Fruit fly (Drosophila melanogaster) whole organism, embryonic: ENCODE data around the gene CG43678.

Experiments
- Awh ChIP-seq: fragments of 200-800 bp; sonication (Bioruptor generic); IDR thresholded peaks from 2 replicates; pipeline ENCODE4, ENCODE4 v1.3.6; 2022; ENCODE audit warnings: missing biosample characterization, missing genetic modification characterization
- Bdp1 ChIP-seq: fragments of 200-800 bp; sonication (Bioruptor generic); optimal IDR thresholded peaks from 3 replicates; lab custom pipeline; 2016; ENCODE audit warnings: missing biosample characterization, missing genetic modification characterization
- CG10147 ChIP-seq: fragments of 200-800 bp; sonication (Bioruptor generic); optimal IDR thresholded peaks from 2 replicates; lab custom pipeline; 2019; ENCODE audit warnings: missing biosample characterization, mild to moderate bottlenecking, missing genetic modification characterization, moderate library complexity
- CG10565 ChIP-seq: fragments of 200-800 bp; sonication (Bioruptor generic); optimal IDR thresholded peaks from 3 replicates; lab custom pipeline; 2016; ENCODE audit warnings: missing biosample characterization, mild to moderate bottlenecking, missing genetic modification characterization
- CG11085 ChIP-seq: fragments of 200-800 bp; sonication (Bioruptor generic); IDR thresholded peaks from 2 replicates; pipeline ENCODE4 v1.3.6; 2022; ENCODE audit warnings: missing biosample characterization, missing genetic modification characterization
- CG11456 ChIP-seq: fragments of 200-800 bp; sonication (Bioruptor generic); IDR thresholded peaks from 3 replicates; pipeline ENCODE4 v1.3.6; 2022; ENCODE audit warnings: missing biosample characterization, missing genetic modification characterization
- CG12071 ChIP-seq: fragments of 200-800 bp; sonication (Bioruptor generic); optimal IDR thresholded peaks from 3 replicates; lab custom pipeline; 2018; ENCODE audit warnings: missing biosample characterization, mild to moderate bottlenecking, missing genetic modification characterization
- CG1233 ChIP-seq: fragments of 200-800 bp; sonication (Bioruptor generic); optimal IDR thresholded peaks from 4 replicates; lab custom pipeline; 2018; ENCODE audit warnings: missing biosample characterization, mild to moderate bottlenecking, missing genetic modification characterization
- CG13296 ChIP-seq: fragments of 200-800 bp; sonication (Bioruptor generic); optimal IDR thresholded peaks from 3 replicates; lab custom pipeline; 2018; ENCODE audit warnings: missing biosample characterization, mild to moderate bottlenecking, missing genetic modification characterization
- CG14667 ChIP-seq: fragments of 200-800 bp; sonication (Bioruptor generic); IDR thresholded peaks from 2 replicates; pipeline ENCODE4 v1.3.6; 2022; ENCODE audit warnings: missing biosample characterization, missing genetic modification characterization
- CG15269 ChIP-seq: fragments of 200-800 bp; sonication (Bioruptor generic); optimal IDR thresholded peaks from 2 replicates; lab custom pipeline; 2018; ENCODE audit warnings: missing biosample characterization, mild to moderate bottlenecking, missing genetic modification characterization, moderate library complexity
- CG1602 ChIP-seq: fragments of 200-800 bp; sonication (Bioruptor generic); optimal IDR thresholded peaks from 3 replicates; lab custom pipeline; 2016; ENCODE audit warnings: missing biosample characterization, missing genetic modification characterization
- CG1647 ChIP-seq: fragments of 200-800 bp; sonication (Bioruptor generic); optimal IDR thresholded peaks from 3 replicates; lab custom pipeline; 2016; ENCODE audit warnings: missing biosample characterization, missing genetic modification characterization
- CG16813 ChIP-seq: fragments of 200-800 bp; sonication (Bioruptor generic); IDR thresholded peaks from 3 replicates; pipeline ENCODE4 v1.3.6; 2022; ENCODE audit warnings: missing biosample characterization, missing genetic modification characterization; ENCODE audit not compliant: partially characterized antibody
- CG18011 ChIP-seq: fragments of 200-800 bp; sonication (Bioruptor generic); optimal IDR thresholded peaks from 2 replicates; lab custom pipeline; 2017; ENCODE audit warnings: missing biosample characterization, missing genetic modification characterization, mild to moderate bottlenecking, moderate library complexity, missing genotype
- CG18476 ChIP-seq: fragments of 200-800 bp; sonication (Bioruptor generic); optimal IDR thresholded peaks from 2 replicates; lab custom pipeline; 2016; ENCODE audit warnings: missing biosample characterization, mild to moderate bottlenecking, missing genetic modification characterization
- CG34422 ChIP-seq: fragments of 200-800 bp; sonication (Bioruptor generic); IDR thresholded peaks from 3 replicates; pipeline ENCODE4 v1.3.6; 2022; ENCODE audit warnings: missing biosample characterization, missing genetic modification characterization
- CG3726 ChIP-seq: fragments of 200-800 bp; sonication (Bioruptor generic); IDR thresholded peaks from 3 replicates; pipeline ENCODE4, ENCODE4 v1.3.6; 2022; ENCODE audit warnings: missing biosample characterization, missing genetic modification characterization
- CG4282 ChIP-seq: fragments of 200-800 bp; sonication (Bioruptor generic); optimal IDR thresholded peaks from 2 replicates; lab custom pipeline; 2016; ENCODE audit warnings: missing biosample characterization, missing genetic modification characterization
- CG4617 ChIP-seq: fragments of 200-800 bp; sonication (Bioruptor generic); optimal IDR thresholded peaks from 3 replicates; lab custom pipeline; 2016; ENCODE audit warnings: missing biosample characterization, missing genetic modification characterization, borderline replicate concordance
- CG7357 ChIP-seq: fragments of 200-800 bp; sonication (Bioruptor generic); IDR thresholded peaks from 3 replicates; pipeline ENCODE4 v1.3.6; 2022; ENCODE audit warnings: missing biosample characterization, missing genetic modification characterization
- CG7372 ChIP-seq: fragments of 200-800 bp; sonication (Bioruptor generic); IDR thresholded peaks from 2 replicates; pipeline ENCODE4 v1.3.6; 2022; ENCODE audit warnings: missing biosample characterization, missing genetic modification characterization
- Dip3 ChIP-seq: fragments of 200-800 bp; sonication (Bioruptor generic); optimal IDR thresholded peaks from 3 replicates; lab custom pipeline; 2016; ENCODE audit warnings: missing biosample characterization, missing genetic modification characterization
- Dp ChIP-seq: fragments of 200-800 bp; sonication (Bioruptor generic); optimal IDR thresholded peaks from 2 replicates; lab custom pipeline; 2018; ENCODE audit warnings: missing biosample characterization, mild to moderate bottlenecking, missing genetic modification characterization, moderate library complexity
- Gug ChIP-seq: fragments of 200-800 bp; sonication (Bioruptor generic); IDR thresholded peaks from 4 replicates; pipeline ENCODE4 v1.3.6; 2022; ENCODE audit warnings: missing biosample characterization, missing genetic modification characterization
- H15 ChIP-seq: fragments of 200-800 bp; sonication (Bioruptor generic); IDR thresholded peaks from 3 replicates; pipeline ENCODE4 v1.3.6; 2022; ENCODE audit warnings: missing biosample characterization, missing genetic modification characterization
- HLHmδ ChIP-seq: fragments of 200-800 bp; sonication (Bioruptor generic); optimal IDR thresholded peaks from 2 replicates; lab custom pipeline; 2018; ENCODE audit warnings: missing biosample characterization, mild to moderate bottlenecking, missing genetic modification characterization, moderate library complexity
- Lpt ChIP-seq: fragments of >200 bp; optimal IDR thresholded peaks from 2 replicates; lab custom pipeline; 2018; ENCODE audit warnings: missing biosample characterization, missing genetic modification characterization
- NK7.1 ChIP-seq: fragments of 200-800 bp; sonication (Bioruptor generic); optimal IDR thresholded peaks from 3 replicates; lab custom pipeline; 2016; ENCODE audit warnings: missing biosample characterization, missing genetic modification characterization
- Optix ChIP-seq: fragments of 200-800 bp; sonication (Bioruptor generic); IDR thresholded peaks from 3 replicates; pipeline ENCODE4 v1.3.6; 2022; ENCODE audit warnings: missing biosample characterization, missing genetic modification characterization
- Pdp1 ChIP-seq, 2 experiments: fragments of 200-800 bp; sonication (Bioruptor generic); optimal IDR thresholded peaks; 3 replicates each; lab custom pipeline; 2016; ENCODE audit warnings: missing biosample characterization in 2 of 2, missing genetic modification characterization in 2 of 2, mild to moderate bottlenecking in 1 of 2, moderate library complexity in 1 of 2
- Ptx1 ChIP-seq: fragments of 200-800 bp; sonication (Bioruptor generic); IDR thresholded peaks from 2 replicates; pipeline ENCODE4 v1.3.6; 2022; ENCODE audit warnings: missing biosample characterization, missing genetic modification characterization
- Side ChIP-seq: fragments of 200-800 bp; sonication (Bioruptor generic); optimal IDR thresholded peaks from 2 replicates; lab custom pipeline; 2016; ENCODE audit warnings: missing biosample characterization, missing genetic modification characterization
- Sry-δ ChIP-seq: fragments of 200-800 bp; sonication (Bioruptor generic); optimal IDR thresholded peaks from 2 replicates; lab custom pipeline; 2016; ENCODE audit warnings: missing biosample characterization, missing genetic modification characterization
- Tbp ChIP-seq: fragments of >200 bp; optimal IDR thresholded peaks from 2 replicates; lab custom pipeline; 2018; ENCODE audit warnings: missing biosample characterization, missing genetic modification characterization
- amos ChIP-seq: fragments of 200-800 bp; sonication (Bioruptor generic); IDR thresholded peaks from 2 replicates; pipeline ENCODE4 v1.3.6; 2022; ENCODE audit warnings: missing biosample characterization, missing genetic modification characterization; ENCODE audit not compliant: partially characterized antibody
- bab2 ChIP-seq: fragments of 200-800 bp; sonication (Bioruptor generic); optimal IDR thresholded peaks from 2 replicates; lab custom pipeline; 2016; ENCODE audit warnings: missing biosample characterization, missing genetic modification characterization
- cg ChIP-seq: fragments of 200-800 bp; sonication (Bioruptor generic); optimal IDR thresholded peaks from 3 replicates; lab custom pipeline; 2019; ENCODE audit warnings: missing biosample characterization, mild to moderate bottlenecking, missing genetic modification characterization, moderate library complexity
- chn ChIP-seq: fragments of 200-800 bp; sonication (Bioruptor generic); optimal IDR thresholded peaks from 2 replicates; lab custom pipeline; 2016; ENCODE audit warnings: missing biosample characterization, missing genetic modification characterization
- dysf ChIP-seq: fragments of 200-800 bp; sonication (Bioruptor generic); IDR thresholded peaks from 3 replicates; pipeline ENCODE4 v1.3.6; 2022; ENCODE audit warnings: missing biosample characterization, missing genetic modification characterization
- esg ChIP-seq: fragments of 200-800 bp; sonication (Bioruptor generic); conservative IDR thresholded peaks from 2 replicates; pipeline ENCODE4 v1.3.6; 2022; ENCODE audit warnings: missing biosample characterization, missing genetic modification characterization
- h ChIP-seq: fragments of >200 bp; optimal IDR thresholded peaks from 2 replicates; lab custom pipeline; 2017
- her ChIP-seq: fragments of 200-800 bp; sonication (Bioruptor generic); optimal IDR thresholded peaks from 2 replicates; lab custom pipeline; 2016; ENCODE audit warnings: missing biosample characterization, missing genetic modification characterization
- hkb ChIP-seq, 2 experiments: fragments of 200-800 bp in 1 of 2; fragments of >200 bp in 1 of 2; sonication (Bioruptor generic) in 1 of 2; IDR thresholded peaks in 1 of 2; optimal IDR thresholded peaks in 1 of 2; 2 replicates each; pipeline versions ENCODE4 v1.3.6 to Lab custom; 2017 to 2022; ENCODE audit warnings: missing biosample characterization in 1 of 2, missing genetic modification characterization in 1 of 2
- inv ChIP-seq: fragments of 200-800 bp; sonication (Bioruptor generic); IDR thresholded peaks from 2 replicates; pipeline ENCODE4 v1.3.6; 2022; ENCODE audit warnings: missing biosample characterization, missing genetic modification characterization; ENCODE audit not compliant: partially characterized antibody
- ken ChIP-seq: fragments of 200-800 bp; sonication (Bioruptor generic); IDR thresholded peaks from 3 replicates; pipeline ENCODE4 v1.3.6; 2022; ENCODE audit warnings: missing biosample characterization, missing genetic modification characterization
- p53 ChIP-seq: fragments of 200-800 bp; sonication (Bioruptor generic); optimal IDR thresholded peaks from 2 replicates; lab custom pipeline; 2016; ENCODE audit warnings: missing biosample characterization, missing genetic modification characterization
- schlank ChIP-seq: fragments of 200-800 bp; sonication (Bioruptor generic); optimal IDR thresholded peaks from 2 replicates; lab custom pipeline; 2018; ENCODE audit warnings: missing biosample characterization, mild to moderate bottlenecking, missing genetic modification characterization
- seq ChIP-seq: fragments of 200-800 bp; sonication (Bioruptor generic); IDR thresholded peaks from 2 replicates; pipeline ENCODE4 v1.3.6; 2022; ENCODE audit warnings: missing biosample characterization, missing genetic modification characterization
- wor ChIP-seq: fragments of 200-800 bp; sonication (Bioruptor generic); IDR thresholded peaks from 2 replicates; pipeline ENCODE4 v1.3.6; 2022; ENCODE audit warnings: missing biosample characterization, missing genetic modification characterization

CG43678 gene

dm6 chr3L:15011638-15012335 is 37.5 kb downstream of the CG43678 start (continued):
- TF ChIP-seq CG7357 (GFP tag; lab: Robert Waterston, UW) (peak; percentile 60; the same call in 2 of the 3 replicates), CG7372 (GFP tag; lab: Robert Waterston, UW) (no peak), hkb (optimal IDR thresholded peaks at IDR 0.05; lab: Kevin White, UChicago) (no peak), hkb (GFP tag; IDR thresholded peaks at IDR 0.05; lab: Robert Waterston, UW) (peak; percentile 86), her (GFP tag; lab: Kevin White, UChicago) (no peak), CG10565 (GFP tag; lab: Kevin White, UChicago) (no peak), Dip3 (GFP tag; lab: Kevin White, UChicago) (no peak), p53 (GFP tag; lab: Kevin White, UChicago) (no peak), CG16813 (GFP tag; lab: Robert Waterston, UW) (no peak), h (no peak), Gug (peak; percentile 43; the same call in 2 of the 4 replicates), wor (GFP tag; lab: Robert Waterston, UW) (peak; percentile 61), CG11085 (GFP tag; lab: Robert Waterston, UW) (0 out of 2 replicates have a peak, but pooled peaks have one; percentile 33), CG18011 (peak; percentile 17), CG1647 (GFP tag; lab: Kevin White, UChicago) (no peak), ken (GFP tag; lab: Robert Waterston, UW) (peak; percentile 65; the same call in 2 of the 3 replicates), H15 (GFP tag; lab: Robert Waterston, UW) (0 out of 3 replicates have a peak, but pooled peaks have one; percentile 35), CG15269 (peak; percentile 84), CG4617 (peak; percentile 18), Sry-δ (GFP tag; lab: Kevin White, UChicago) (no peak), CG1233 (GFP tag; lab: Kevin White, UChicago) (peak; percentile 74), chn (GFP tag; lab: Kevin White, UChicago) (no peak), Optix (no peak), Bdp1 (GFP tag; lab: Kevin White, UChicago) (peak; percentile 32), CG34422 (GFP tag; lab: Robert Waterston, UW) (peak; percentile 57; the same call in 1 of the 3 replicates), dysf (GFP tag; lab: Robert Waterston, UW) (peak; percentile 68), CG3726 (GFP tag; lab: Robert Waterston, UW) (no peak; the same call in 2 of the 3 replicates), CG4282 (GFP tag; lab: Kevin White, UChicago) (no peak), schlank (no peak), CG10147 (GFP tag; lab: Kevin White, UChicago) (peak; percentile 76), Ptx1 (GFP tag; lab: Robert Waterston, UW) (peak; percentile 82), CG13296 (GFP tag; lab: Kevin White, UChicago) (peak; percentile 71), Awh (GFP tag; lab: Robert Waterston, UW) (peak; percentile 65), cg (GFP tag; lab: Kevin White, UChicago) (no peak), Lpt (GFP tag; lab: Kevin White, UChicago) (no peak), amos (GFP tag; lab: Robert Waterston, UW) (no peak), HLHmδ (GFP tag; lab: Kevin White, UChicago) (no peak), esg (GFP tag; lab: Robert Waterston, UW) (peak; percentile 66), CG18476 (peak; percentile 38), CG1602 (GFP tag; lab: Kevin White, UChicago) (peak; percentile 60), Pdp1 (GFP tag; optimal IDR thresholded peaks at IDR 0.05; lab: Kevin White, UChicago) (peak; percentile 49 to 65), CG12071 (GFP tag; lab: Kevin White, UChicago) (peak; percentile 41), inv (GFP tag; lab: Robert Waterston, UW) (no peak), NK7.1 (GFP tag; lab: Kevin White, UChicago) (no peak), Side (peak; percentile 23), Tbp (no peak), CG11456 (GFP tag; lab: Robert Waterston, UW) (0 out of 3 replicates have a peak, but pooled peaks have one; percentile 18), seq (GFP tag; lab: Robert Waterston, UW) (peak; percentile 65), CG14667 (peak; percentile 39; the same call in 1 of the 2 replicates), bab2 (GFP tag; lab: Kevin White, UChicago) (peak; percentile 55), Dp (GFP tag; lab: Kevin White, UChicago) (no peak)
